Worm (Caenorhabditis elegans): Measurements from ENCODE around the gene dhhc-13.
A peak's percentile ranks its signal among the peaks of the same experiment; 100 is the strongest.

dhhc-13 gene

DNA sequence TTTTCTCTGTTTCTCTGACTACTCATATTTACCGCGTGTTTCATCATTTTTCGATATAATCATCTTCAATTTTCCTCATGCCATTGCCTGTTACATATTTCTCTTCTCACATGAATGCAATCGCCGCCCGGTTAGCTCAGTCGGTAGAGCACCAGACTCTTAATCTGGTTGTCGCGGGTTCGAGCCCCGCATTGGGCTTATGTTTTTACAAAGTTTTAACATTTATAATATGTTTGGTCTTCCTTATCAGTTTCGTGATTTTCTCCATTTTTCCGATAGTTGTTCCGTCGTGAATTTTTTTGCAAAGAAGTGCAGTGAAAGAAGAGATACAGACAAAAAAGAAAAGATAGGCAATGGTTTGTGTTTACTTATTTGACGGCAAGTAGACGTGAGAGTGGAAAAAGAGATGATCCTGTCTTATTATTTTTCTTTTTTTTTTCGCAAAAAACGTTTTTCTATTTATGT is 49.9 kb downstream of the dhhc-13 start (continued):
- TF ChIP-seq vab-15 (tag; optimal IDR thresholded peaks at IDR 0.05) = no peak
- peak; percentile 51 for TF ChIP-seq xbp-1 (tag; optimal IDR thresholded peaks at IDR 0.05)
- TF ChIP-seq unc-30 (tag; optimal IDR thresholded peaks at IDR 0.05) = no peak
- TF ChIP-seq mab-9 (GFP tag; IDR thresholded peaks at IDR 0.05) = peak; percentile 34; the same call in 1 of the 2 replicates
- no peak for TF ChIP-seq fkh-4 (tag; optimal IDR thresholded peaks at IDR 0.05; ENCODE audit: borderline replicate concordance)
- no peak for TF ChIP-seq F16B12.6 (tag; optimal IDR thresholded peaks at IDR 0.05)
- TF ChIP-seq elt-3 (tag; optimal IDR thresholded peaks at IDR 0.05) = peak in 5 of 6 experiments; percentile 19 to 89 (median 46)
- TF ChIP-seq pax-3 (tag; optimal IDR thresholded peaks at IDR 0.05) = no peak

DNA sequence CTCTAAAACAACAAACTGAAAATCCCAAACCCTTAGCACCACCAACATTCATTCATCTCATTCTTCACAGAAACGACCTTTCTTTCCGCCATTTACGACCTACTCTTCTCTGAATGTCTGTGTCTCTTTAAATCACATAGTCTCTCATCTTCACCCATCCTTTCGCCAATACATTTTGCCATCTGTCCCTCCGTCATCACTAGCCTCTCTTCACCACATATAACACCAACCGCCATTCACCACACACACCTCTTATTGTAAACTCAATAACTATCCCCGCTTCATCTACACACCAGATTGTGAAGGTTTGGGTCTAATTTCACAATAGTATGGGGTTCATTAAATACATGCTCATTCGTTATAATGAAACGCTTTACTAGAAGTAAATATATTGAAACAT is 53.4 kb downstream of the dhhc-13 start:
- no peak for TF ChIP-seq Y116A8C.19 (tag; optimal IDR thresholded peaks at IDR 0.05; ENCODE audit: borderline replicate concordance)
- no peak for TF ChIP-seq lir-3 (tag; optimal IDR thresholded peaks at IDR 0.05; ENCODE audit: poor library complexity)
- TF ChIP-seq ztf-11 (tag; optimal IDR thresholded peaks at IDR 0.05) = peak in 1 of 2 experiments; percentile 20
- no peak for TF ChIP-seq hpl-2 (GFP tag; optimal IDR thresholded peaks at IDR 0.05)

All from whole organism, L1 larva.